Worm (Caenorhabditis elegans): ENCODE data around the gene str-171.

DNA sequence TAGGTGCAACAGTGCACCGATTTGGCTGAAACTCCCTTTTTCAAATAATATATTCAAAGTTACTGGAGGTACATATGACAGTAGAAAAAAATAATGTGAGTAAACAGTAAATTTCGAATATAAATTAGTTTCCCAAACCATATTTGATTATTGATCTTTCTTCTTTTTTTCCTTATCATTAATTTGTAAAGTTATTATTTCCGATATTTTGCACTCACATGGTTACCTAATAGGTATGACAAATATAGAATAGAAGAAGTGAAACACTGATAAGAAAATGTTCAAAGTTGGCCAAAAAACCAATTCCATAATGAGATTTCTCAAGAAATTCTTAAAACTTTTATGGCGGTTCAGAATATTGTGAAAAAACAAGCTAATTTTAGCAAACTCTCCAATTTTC lies 7.5 kb upstream of the str-171 start:
- TF ChIP-seq pqm-1 (tag; optimal IDR thresholded peaks at IDR 0.05) (peak; percentile 14), aly-2 (tag; optimal IDR thresholded peaks at IDR 0.05) (no peak), mdl-1 (tag; optimal IDR thresholded peaks at IDR 0.05) (no peak)

Data from whole organism, L4 larva.